Fruit fly (Drosophila melanogaster): ENCODE data around the gene CG17260.
A peak's percentile ranks its signal among the peaks of the same experiment; 100 is the strongest.

Gene CG17260

dm6 chr2L:3003399-3003798, 33.6 kb upstream of the CG17260 start (continued):
- TF ChIP-seq fd64A (GFP tag; optimal IDR thresholded peaks at IDR 0.05): peak; percentile 52
- peak; percentile 70 for TF ChIP-seq CG4707 (GFP tag; optimal IDR thresholded peaks at IDR 0.05)
- no peak for TF ChIP-seq CG6854 (GFP tag; optimal IDR thresholded peaks at IDR 0.05)
- no peak for TF ChIP-seq CG17802 (tag; optimal IDR thresholded peaks at IDR 0.05)
- TF ChIP-seq CG33213 (GFP tag; optimal IDR thresholded peaks at IDR 0.05): no peak
- no peak; the same call in 2 of the 3 replicates for TF ChIP-seq tgo (GFP tag; IDR thresholded peaks at IDR 0.05)
- TF ChIP-seq ERR (GFP tag; optimal IDR thresholded peaks at IDR 0.05): no peak
- peak; percentile 13 for TF ChIP-seq CG18619 (GFP tag; optimal IDR thresholded peaks at IDR 0.05)
- TF ChIP-seq Dll (GFP tag; IDR thresholded peaks at IDR 0.05; ENCODE audit: partially characterized antibody): no peak
- no peak for TF ChIP-seq klu (GFP tag; IDR thresholded peaks at IDR 0.05)
- TF ChIP-seq pb (GFP tag; optimal IDR thresholded peaks at IDR 0.05): no peak
- peak; percentile 69 for TF ChIP-seq unpg (GFP tag; optimal IDR thresholded peaks at IDR 0.05)
- peak; percentile 63 for TF ChIP-seq Oli (tag; optimal IDR thresholded peaks at IDR 0.05)
- peak; percentile 48 for TF ChIP-seq Abd-B (GFP tag; optimal IDR thresholded peaks at IDR 0.05)
- TF ChIP-seq amos (GFP tag; IDR thresholded peaks at IDR 0.05; ENCODE audit: partially characterized antibody): no peak
- TF ChIP-seq Sry-β (GFP tag; optimal IDR thresholded peaks at IDR 0.05): no peak
- TF ChIP-seq CG11723 (GFP tag; optimal IDR thresholded peaks at IDR 0.05): peak; percentile 20
- TF ChIP-seq CG2120 (GFP tag; optimal IDR thresholded peaks at IDR 0.05): no peak
- no peak for TF ChIP-seq CG7928 (GFP tag; optimal IDR thresholded peaks at IDR 0.05)
- peak in 1 of 2 experiments; percentile 19 for TF ChIP-seq Pdp1 (GFP tag; optimal IDR thresholded peaks at IDR 0.05)
- no peak for TF ChIP-seq danr (GFP tag; IDR thresholded peaks at IDR 0.05)
- peak; percentile 40; the same call in 1 of the 2 replicates for TF ChIP-seq CG10366 (GFP tag; IDR thresholded peaks at IDR 0.05)
- TF ChIP-seq CG12219 (GFP tag; optimal IDR thresholded peaks at IDR 0.05): peak; percentile 62
- TF ChIP-seq pnt (GFP tag; optimal IDR thresholded peaks at IDR 0.05): no peak
- TF ChIP-seq Elba2 (GFP tag; optimal IDR thresholded peaks at IDR 0.05): no peak
- peak; percentile 31 for TF ChIP-seq jing (GFP tag; optimal IDR thresholded peaks at IDR 0.05)
- no peak for TF ChIP-seq TFAM (GFP tag; optimal IDR thresholded peaks at IDR 0.05)
- no peak for TF ChIP-seq wdn (GFP tag; IDR thresholded peaks at IDR 0.05)
- TF ChIP-seq CG15011 (GFP tag; optimal IDR thresholded peaks at IDR 0.05): no peak
- no peak for TF ChIP-seq NC2α (GFP tag; optimal IDR thresholded peaks at IDR 0.05)
- no peak for TF ChIP-seq GATAe (GFP tag; conservative IDR thresholded peaks at IDR 0.05)
- no peak for TF ChIP-seq CG10543 (GFP tag; optimal IDR thresholded peaks at IDR 0.05)
- TF ChIP-seq hth (optimal IDR thresholded peaks at IDR 0.05): no peak
- 0 out of 2 replicates have a peak, but pooled peaks have one; percentile 13 for TF ChIP-seq CG32767 (GFP tag; IDR thresholded peaks at IDR 0.05)
- no peak for TF ChIP-seq Myb (GFP tag; optimal IDR thresholded peaks at IDR 0.05)
- no peak for TF ChIP-seq sna (GFP tag; IDR thresholded peaks at IDR 0.05; ENCODE audit: partially characterized antibody)
- TF ChIP-seq CG4360 (GFP tag; IDR thresholded peaks at IDR 0.05): no peak
- TF ChIP-seq B-H1 (GFP tag; IDR thresholded peaks at IDR 0.05): no peak
- no peak for TF ChIP-seq CG6791 (GFP tag; IDR thresholded peaks at IDR 0.05; ENCODE audit: partially characterized antibody)
- no peak for TF ChIP-seq CG14441 (GFP tag; IDR thresholded peaks at IDR 0.05)
- TF ChIP-seq CG8944 (GFP tag; optimal IDR thresholded peaks at IDR 0.05): no peak
- peak in 1 of 2 experiments; percentile 61 for TF ChIP-seq bsh (GFP tag; optimal IDR thresholded peaks at IDR 0.05)
- no peak for TF ChIP-seq tll (GFP tag; optimal IDR thresholded peaks at IDR 0.05)
- TF ChIP-seq YL-1 (GFP tag; optimal IDR thresholded peaks at IDR 0.05): no peak
- no peak for TF ChIP-seq CG31388 (GFP tag; optimal IDR thresholded peaks at IDR 0.05)
- TF ChIP-seq Antp (GFP tag; optimal IDR thresholded peaks at IDR 0.05): no peak
- TF ChIP-seq CG10209 (GFP tag; optimal IDR thresholded peaks at IDR 0.05): peak; percentile 40
- peak; percentile 14 for TF ChIP-seq ems (GFP tag; optimal IDR thresholded peaks at IDR 0.05)
- peak; percentile 65 for TF ChIP-seq CG2712 (tag; optimal IDR thresholded peaks at IDR 0.05)
- TF ChIP-seq Usf (GFP tag; optimal IDR thresholded peaks at IDR 0.05): no peak
- no peak for TF ChIP-seq CG13123 (GFP tag; optimal IDR thresholded peaks at IDR 0.05)

Measured in whole organism, embryonic.